Fruit fly (Drosophila melanogaster) whole organism, embryonic: Measurements from ENCODE around the gene Mst85C.

ENCODE experiments used
- Asciz ChIP-seq: fragments of 200-800 bp; sonication (Bioruptor generic); optimal IDR thresholded peaks from 2 replicates; lab custom pipeline; 2017; ENCODE audit warnings: missing biosample characterization, mild to moderate bottlenecking, missing genetic modification characterization, missing genetic modification reagents
- CG11085 ChIP-seq: fragments of 200-800 bp; sonication (Bioruptor generic); IDR thresholded peaks from 2 replicates; pipeline ENCODE4 v1.3.6; 2022; ENCODE audit warnings: missing biosample characterization, missing genetic modification characterization
- CG12744 ChIP-seq: fragments of 200-800 bp; sonication (Bioruptor generic); optimal IDR thresholded peaks from 2 replicates; lab custom pipeline; 2016; ENCODE audit warnings: missing biosample characterization, missing genetic modification characterization
- CG13894 ChIP-seq: fragments of 200-800 bp; sonication (Bioruptor generic); optimal IDR thresholded peaks from 3 replicates; lab custom pipeline; 2018; ENCODE audit warnings: missing biosample characterization, mild to moderate bottlenecking, missing genetic modification characterization, moderate library complexity
- CG14965 ChIP-seq: fragments of 200-800 bp; sonication (Bioruptor generic); optimal IDR thresholded peaks from 2 replicates; lab custom pipeline; 2016; ENCODE audit warnings: missing biosample characterization, missing genetic modification characterization, borderline replicate concordance
- CG15601 ChIP-seq: fragments of 200-800 bp; sonication (Bioruptor generic); optimal IDR thresholded peaks from 3 replicates; lab custom pipeline; 2019; ENCODE audit warnings: missing biosample characterization, mild to moderate bottlenecking, missing genetic modification characterization, moderate library complexity
- CG1603 ChIP-seq: fragments of 200-800 bp; sonication (Bioruptor generic); optimal IDR thresholded peaks from 2 replicates; lab custom pipeline; 2019; ENCODE audit warnings: missing biosample characterization, mild to moderate bottlenecking, missing genetic modification characterization, moderate library complexity
- CG17385 ChIP-seq: fragments of 200-800 bp; sonication (Bioruptor generic); optimal IDR thresholded peaks from 3 replicates; lab custom pipeline; 2018; ENCODE audit warnings: missing biosample characterization, mild to moderate bottlenecking, missing genetic modification characterization
- CG17612 ChIP-seq: fragments of 200-800 bp; sonication (Bioruptor generic); IDR thresholded peaks from 2 replicates; pipeline ENCODE4 v1.3.6; 2022; ENCODE audit warnings: missing biosample characterization, missing genetic modification characterization
- CG17829 ChIP-seq: fragments of 200-800 bp; optimal IDR thresholded peaks from 2 replicates; lab custom pipeline; 2019; ENCODE audit warnings: missing biosample characterization, mild to moderate bottlenecking, missing genetic modification characterization, moderate library complexity
- CG17912 ChIP-seq: fragments of 200-800 bp; sonication (Bioruptor generic); optimal IDR thresholded peaks from 2 replicates; lab custom pipeline; 2018; ENCODE audit warnings: missing biosample characterization, mild to moderate bottlenecking, missing genetic modification characterization
- CG1832 ChIP-seq: fragments of 200-800 bp; sonication (Bioruptor generic); optimal IDR thresholded peaks from 2 replicates; lab custom pipeline; 2017; ENCODE audit warnings: missing biosample characterization, mild to moderate bottlenecking, missing genetic modification characterization, inconsistent platforms
- CG18619 ChIP-seq: fragments of 200-800 bp; sonication (Bioruptor generic); optimal IDR thresholded peaks from 3 replicates; lab custom pipeline; 2017; ENCODE audit warnings: missing biosample characterization, mild to moderate bottlenecking, missing genetic modification characterization
- CG2678 ChIP-seq: fragments of 200-800 bp; sonication (Bioruptor generic); optimal IDR thresholded peaks from 3 replicates; lab custom pipeline; 2019; ENCODE audit warnings: missing biosample characterization, mild to moderate bottlenecking, missing genetic modification characterization, moderate library complexity
- CG2889 ChIP-seq: fragments of 200-800 bp; sonication (Bioruptor generic); IDR thresholded peaks from 3 replicates; pipeline ENCODE4 v1.3.6; 2022; ENCODE audit warnings: missing biosample characterization, missing genetic modification characterization
- CG34376 ChIP-seq: fragments of 200-800 bp; sonication (Bioruptor generic); optimal IDR thresholded peaks from 2 replicates; lab custom pipeline; 2018; ENCODE audit warnings: missing biosample characterization, mild to moderate bottlenecking, missing genetic modification characterization
- CG4404 ChIP-seq: fragments of 200-800 bp; sonication (Bioruptor generic); IDR thresholded peaks from 2 replicates; pipeline ENCODE4 v1.3.6; 2022; ENCODE audit warnings: missing biosample characterization, missing genetic modification characterization
- CG7786 ChIP-seq: fragments of 200-800 bp; sonication (Bioruptor generic); optimal IDR thresholded peaks from 2 replicates; lab custom pipeline; 2016; ENCODE audit warnings: missing biosample characterization, missing genetic modification characterization
- CG8388 ChIP-seq: fragments of 200-800 bp; sonication (Bioruptor generic); optimal IDR thresholded peaks from 2 replicates; lab custom pipeline; 2019; ENCODE audit warnings: missing biosample characterization, mild to moderate bottlenecking, missing genetic modification characterization, moderate library complexity
- CG9437 ChIP-seq: fragments of 200-800 bp; sonication (Bioruptor generic); optimal IDR thresholded peaks from 2 replicates; lab custom pipeline; 2018; ENCODE audit warnings: missing biosample characterization, mild to moderate bottlenecking, missing genetic modification characterization
- CG9797 ChIP-seq: fragments of 200-800 bp; sonication (Bioruptor generic); optimal IDR thresholded peaks from 3 replicates; lab custom pipeline; 2018; ENCODE audit warnings: missing biosample characterization, mild to moderate bottlenecking, missing genetic modification characterization
- CG9932 ChIP-seq: fragments of 200-800 bp; sonication (Bioruptor generic); IDR thresholded peaks from 2 replicates; pipeline ENCODE4 v1.3.6; 2022; ENCODE audit warnings: missing biosample characterization, missing genetic modification characterization
- CHES-1-like ChIP-seq: fragments of 200-800 bp; sonication (Bioruptor generic); optimal IDR thresholded peaks from 2 replicates; lab custom pipeline; 2016; ENCODE audit warnings: missing biosample characterization, missing genetic modification characterization
- Doc3 ChIP-seq: fragments of 200-800 bp; sonication (Bioruptor generic); IDR thresholded peaks from 3 replicates; pipeline ENCODE4 v1.3.6; 2022; ENCODE audit warnings: missing biosample characterization, missing genetic modification characterization; ENCODE audit not compliant: partially characterized antibody
- Dp ChIP-seq: fragments of 200-800 bp; sonication (Bioruptor generic); optimal IDR thresholded peaks from 2 replicates; lab custom pipeline; 2018; ENCODE audit warnings: missing biosample characterization, mild to moderate bottlenecking, missing genetic modification characterization, moderate library complexity
- ERR ChIP-seq: fragments of 200-800 bp; sonication (Bioruptor generic); optimal IDR thresholded peaks from 2 replicates; lab custom pipeline; 2016; ENCODE audit warnings: missing biosample characterization, missing genetic modification characterization
- Elba2 ChIP-seq: fragments of 200-800 bp; sonication (Bioruptor generic); optimal IDR thresholded peaks from 3 replicates; lab custom pipeline; 2016; ENCODE audit warnings: missing biosample characterization, missing genetic modification characterization
- H15 ChIP-seq: fragments of 200-800 bp; sonication (Bioruptor generic); IDR thresholded peaks from 3 replicates; pipeline ENCODE4 v1.3.6; 2022; ENCODE audit warnings: missing biosample characterization, missing genetic modification characterization
- Hmx ChIP-seq: fragments of 200-800 bp; sonication (Bioruptor generic); optimal IDR thresholded peaks from 2 replicates; lab custom pipeline; 2016; ENCODE audit warnings: missing biosample characterization, missing genetic modification characterization
- Jarid2 ChIP-seq: fragments of 200-800 bp; sonication (Bioruptor generic); optimal IDR thresholded peaks from 3 replicates; lab custom pipeline; 2017; ENCODE audit warnings: mild to moderate bottlenecking, missing biosample characterization, missing genetic modification reagents, missing genetic modification characterization
- Lhr ChIP-seq: fragments of 200-800 bp; sonication (Bioruptor generic); optimal IDR thresholded peaks from 3 replicates; lab custom pipeline; 2017; ENCODE audit warnings: mild to moderate bottlenecking, missing biosample characterization, missing genetic modification reagents, missing genetic modification characterization
- Myb ChIP-seq: fragments of 200-800 bp; sonication (Bioruptor generic); optimal IDR thresholded peaks from 2 replicates; lab custom pipeline; 2016; ENCODE audit warnings: missing biosample characterization, missing genetic modification characterization
- Sin3A ChIP-seq: fragments of >200 bp; optimal IDR thresholded peaks from 2 replicates; lab custom pipeline; 2018
- Tbp ChIP-seq: fragments of >200 bp; optimal IDR thresholded peaks from 2 replicates; lab custom pipeline; 2018; ENCODE audit warnings: missing biosample characterization, missing genetic modification characterization
- Trl ChIP-seq, 3 experiments: fragments of >200 bp in 2 of 3; fragments of 200-800 bp in 1 of 3; sonication (Bioruptor generic) in 1 of 3; optimal IDR thresholded peaks; 2 replicates in 1 of 3; 3 replicates in 2 of 3; lab custom pipeline; 2016 to 2017; ENCODE audit warnings: missing biosample characterization in 1 of 3, missing genetic modification characterization in 1 of 3
- bbx ChIP-seq: fragments of 200-800 bp; sonication (Bioruptor generic); IDR thresholded peaks from 2 replicates; pipeline ENCODE4 v1.3.6; 2022; ENCODE audit warnings: missing biosample characterization, missing genetic modification characterization; ENCODE audit not compliant: partially characterized antibody
- bigmax ChIP-seq: fragments of 200-800 bp; sonication (Bioruptor generic); optimal IDR thresholded peaks from 2 replicates; lab custom pipeline; 2018; ENCODE audit warnings: missing biosample characterization, mild to moderate bottlenecking, missing genetic modification characterization
- cad ChIP-seq: fragments of >200 bp; optimal IDR thresholded peaks from 2 replicates; lab custom pipeline; 2017; ENCODE audit warnings: missing biosample characterization, missing genetic modification characterization
- chn ChIP-seq: fragments of 200-800 bp; sonication (Bioruptor generic); optimal IDR thresholded peaks from 2 replicates; lab custom pipeline; 2016; ENCODE audit warnings: missing biosample characterization, missing genetic modification characterization
- dan ChIP-seq: fragments of 200-800 bp; sonication (Bioruptor generic); IDR thresholded peaks from 2 replicates; pipeline ENCODE4 v1.3.6; 2022; ENCODE audit warnings: missing biosample characterization, missing genetic modification characterization
- danr ChIP-seq: fragments of 200-800 bp; sonication (Bioruptor generic); IDR thresholded peaks from 2 replicates; pipeline ENCODE4 v1.3.6; 2022; ENCODE audit warnings: missing biosample characterization, missing genetic modification characterization
- hth ChIP-seq: fragments of >200 bp; optimal IDR thresholded peaks from 2 replicates; lab custom pipeline; 2017; ENCODE audit warnings: inconsistent platforms
- jing ChIP-seq: fragments of 200-800 bp; sonication (Bioruptor generic); optimal IDR thresholded peaks from 2 replicates; lab custom pipeline; 2018; ENCODE audit warnings: missing biosample characterization, mild to moderate bottlenecking, missing genetic modification characterization
- org-1 ChIP-seq: fragments of 200-800 bp; sonication (Bioruptor generic); optimal IDR thresholded peaks from 2 replicates; lab custom pipeline; 2017; ENCODE audit warnings: missing biosample characterization, missing genetic modification characterization
- phol ChIP-seq: fragments of 200-800 bp; sonication (Bioruptor generic); optimal IDR thresholded peaks from 3 replicates; lab custom pipeline; 2018; ENCODE audit warnings: missing biosample characterization, mild to moderate bottlenecking, missing genetic modification characterization, moderate library complexity
- run ChIP-seq: fragments of 200-800 bp; sonication (Bioruptor generic); optimal IDR thresholded peaks from 3 replicates; lab custom pipeline; 2018; ENCODE audit warnings: missing biosample characterization, mild to moderate bottlenecking, missing genetic modification characterization
- shn ChIP-seq: fragments of 200-800 bp; sonication (Bioruptor generic); optimal IDR thresholded peaks from 3 replicates; lab custom pipeline; 2016; ENCODE audit warnings: missing biosample characterization, missing genetic modification characterization
- slp2 ChIP-seq: fragments of 200-800 bp; sonication (Bioruptor generic); optimal IDR thresholded peaks from 2 replicates; lab custom pipeline; 2016; ENCODE audit warnings: missing biosample characterization, missing genetic modification characterization
- vnd ChIP-seq: fragments of 200-800 bp; sonication (Bioruptor generic); IDR thresholded peaks from 3 replicates; pipeline ENCODE4 v1.3.6; 2022; ENCODE audit warnings: missing biosample characterization, missing genetic modification characterization; ENCODE audit not compliant: partially characterized antibody
- z ChIP-seq: fragments of 200-800 bp; sonication (Bioruptor generic); IDR thresholded peaks from 3 replicates; pipeline ENCODE4 v1.3.6; 2022; ENCODE audit warnings: missing biosample characterization, missing genetic modification characterization
- zfh1 ChIP-seq: fragments of 200-800 bp; sonication (Bioruptor generic); IDR thresholded peaks from 3 replicates; pipeline ENCODE4 v1.3.6; 2022; ENCODE audit warnings: missing biosample characterization, missing genetic modification characterization

The Mst85C gene

DNA sequence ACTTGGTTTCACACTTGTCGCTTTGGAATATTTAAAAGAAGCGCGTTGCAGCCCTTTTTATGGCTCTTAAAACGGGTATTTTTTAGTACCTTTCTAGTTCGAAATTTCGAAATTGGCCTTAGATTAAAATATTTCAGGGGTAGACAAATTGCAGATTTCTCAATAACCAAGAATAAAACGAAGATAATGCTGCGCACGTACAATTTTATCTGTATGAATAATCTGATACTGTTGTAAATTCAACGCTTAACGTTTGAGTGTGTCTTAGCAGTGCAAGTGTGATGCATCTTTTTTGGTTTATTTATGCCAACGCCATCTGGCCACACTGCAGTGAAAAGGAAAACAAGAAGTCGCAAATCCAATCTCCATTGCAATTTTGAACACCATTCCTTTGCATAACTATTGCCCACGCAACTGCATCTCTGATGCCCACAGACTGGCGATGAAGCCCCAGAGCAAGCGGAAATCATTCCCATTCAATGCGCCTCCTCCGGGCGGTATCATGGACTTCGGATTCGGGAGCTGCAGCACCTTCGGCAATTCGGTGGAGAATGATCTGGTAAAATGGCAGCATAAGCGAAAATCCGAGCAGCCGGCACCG lies 2.2 kb downstream of the Mst85C start, which contains the start of gene Nmdmc (continued):
- TF ChIP-seq jing (GFP tag; lab: Kevin White, UChicago) (no peak), CG1603 (tag; lab: Kevin White, UChicago) (peak; percentile 60), chn (GFP tag; lab: Kevin White, UChicago) (no peak), CG2889 (GFP tag; lab: Robert Waterston, UW) (no peak), vnd (GFP tag; lab: Robert Waterston, UW) (no peak), slp2 (GFP tag; lab: Kevin White, UChicago) (no peak), CG15601 (no peak), CG12744 (GFP tag; lab: Kevin White, UChicago) (no peak), run (no peak), Myb (GFP tag; lab: Kevin White, UChicago) (peak; percentile 71), CG2678 (no peak), CHES-1-like (GFP tag; lab: Kevin White, UChicago) (no peak), CG34376 (GFP tag; lab: Kevin White, UChicago) (peak; percentile 26), Tbp (GFP tag; lab: Kevin White, UChicago) (peak; percentile 58), bigmax (GFP tag; lab: Kevin White, UChicago) (no peak), Trl (optimal IDR thresholded peaks at IDR 0.05; lab: Kevin White, UChicago) (no peak), Trl (GFP tag; optimal IDR thresholded peaks at IDR 0.05; lab: Kevin White, UChicago) (no peak), CG9797 (GFP tag; lab: Kevin White, UChicago) (peak; percentile 90), Doc3 (GFP tag; lab: Robert Waterston, UW) (no peak), org-1 (GFP tag; lab: Kevin White, UChicago) (no peak), Jarid2 (GFP tag; lab: Kevin White, UChicago) (no peak), Sin3A (peak; percentile 77), CG17612 (GFP tag; lab: Robert Waterston, UW) (no peak), Lhr (peak; percentile 60), CG17829 (tag; lab: Kevin White, UChicago) (peak; percentile 20), phol (tag; lab: Kevin White, UChicago) (peak; percentile 62), H15 (GFP tag; lab: Robert Waterston, UW) (no peak), danr (no peak), CG4404 (no peak), Dp (GFP tag; lab: Kevin White, UChicago) (peak; percentile 91), CG13894 (tag; lab: Kevin White, UChicago) (no peak), zfh1 (GFP tag; lab: Robert Waterston, UW) (no peak), hth (lab: Kevin White, UChicago) (no peak), dan (GFP tag; lab: Robert Waterston, UW) (no peak), CG17385 (GFP tag; lab: Kevin White, UChicago) (no peak), CG17912 (GFP tag; lab: Kevin White, UChicago) (no peak), Elba2 (GFP tag; lab: Kevin White, UChicago) (no peak), bbx (GFP tag; lab: Robert Waterston, UW) (no peak), shn (GFP tag; lab: Kevin White, UChicago) (no peak), CG9932 (GFP tag; lab: Robert Waterston, UW) (no peak), ERR (GFP tag; lab: Kevin White, UChicago) (no peak), CG9437 (GFP tag; lab: Kevin White, UChicago) (no peak), CG18619 (GFP tag; lab: Kevin White, UChicago) (no peak), CG7786 (no peak), CG1832 (GFP tag; lab: Kevin White, UChicago) (no peak), CG8388 (no peak), CG11085 (GFP tag; lab: Robert Waterston, UW) (no peak), Hmx (GFP tag; lab: Kevin White, UChicago) (no peak), cad (GFP tag; lab: Kevin White, UChicago) (no peak), Asciz (GFP tag; lab: Kevin White, UChicago) (no peak), z (no peak), CG14965 (GFP tag; lab: Kevin White, UChicago) (no peak)
